Worm (Caenorhabditis elegans) whole organism, midembryonic: Measurements from ENCODE around the gene ZK1058.3.
A peak's percentile ranks its signal among the peaks of the same experiment; 100 is the strongest.

Experiments
- T22C8.4 ChIP-seq: fragments of 200-800 bp; sonication (Bioruptor generic); IDR thresholded peaks from 2 replicates; pipeline ENCODE4 v1.3.6; 2022; ENCODE audit warnings: missing genetic modification characterization, missing compliant biosample characterization
- cog-1 ChIP-seq: sonication (generic microtip); optimal IDR thresholded peaks from 2 replicates; lab custom pipeline; 2016; ENCODE audit warnings: missing genetic modification characterization, missing compliant biosample characterization
- flt-1 ChIP-seq: fragments of 200-800 bp; sonication (Bioruptor generic); IDR thresholded peaks from 2 replicates; pipeline ENCODE4 v1.3.6; 2022; ENCODE audit warnings: missing genetic modification characterization, missing compliant biosample characterization
- klf-2 ChIP-seq: fragments of 200-800 bp; sonication (Bioruptor generic); conservative IDR thresholded peaks from 2 replicates; pipeline ENCODE4 v1.3.6; 2022; ENCODE audit warnings: missing genetic modification reagents, missing genetic modification characterization, missing compliant biosample characterization
- med-1 ChIP-seq: sonication (generic microtip); optimal IDR thresholded peaks from 2 replicates; lab custom pipeline; 2017; ENCODE audit warnings: missing genetic modification characterization, mild to moderate bottlenecking, missing compliant biosample characterization, antibody characterized with exemption, missing genetic modification reagents; ENCODE audit not compliant: insufficient read depth
- ref-1 ChIP-seq: fragments of 200-800 bp; sonication (Bioruptor generic); conservative IDR thresholded peaks from 2 replicates; pipeline ENCODE4 v1.3.6; 2022; ENCODE audit warnings: missing genetic modification reagents, missing genetic modification characterization, missing compliant biosample characterization
- tab-1 ChIP-seq: fragments of 200-800 bp; sonication (Bioruptor generic); IDR thresholded peaks from 2 replicates; pipeline ENCODE4 v1.3.6; 2022; ENCODE audit warnings: missing genetic modification characterization, missing compliant biosample characterization
- ztf-23 ChIP-seq: fragments of 200-800 bp; sonication (Bioruptor generic); IDR thresholded peaks from 2 replicates; pipeline ENCODE4 v1.3.6; 2022; ENCODE audit warnings: missing genetic modification reagents, missing genetic modification characterization, missing compliant biosample characterization
- ztf-29 ChIP-seq: fragments of 200-800 bp; sonication (Bioruptor generic); IDR thresholded peaks from 2 replicates; pipeline ENCODE4 v1.3.6; 2022; ENCODE audit warnings: missing genetic modification reagents, missing genetic modification characterization, missing compliant biosample characterization

ZK1058.3 gene

ce11 chrIII:3902588-3903325, 15.9 kb upstream of the ZK1058.3 start:
- TF ChIP-seq ztf-23, result no peak
- TF ChIP-seq ref-1 (GFP tag; lab: Robert Waterston, UW), result no peak
- TF ChIP-seq flt-1 (GFP tag; lab: Robert Waterston, UW), result no peak
- TF ChIP-seq T22C8.4 (GFP tag; lab: Robert Waterston, UW), result no peak
- no peak for TF ChIP-seq ztf-29 (GFP tag; lab: Robert Waterston, UW)

ce11 chrIII:3906481-3906880, 12.2 kb upstream of the ZK1058.3 start:
- no peak for TF ChIP-seq ref-1 (GFP tag; lab: Robert Waterston, UW)
- TF ChIP-seq flt-1 (GFP tag; lab: Robert Waterston, UW), result no peak
- TF ChIP-seq T22C8.4 (GFP tag; lab: Robert Waterston, UW), result no peak
- no peak for TF ChIP-seq tab-1 (GFP tag; lab: Robert Waterston, UW)
- no peak for TF ChIP-seq ztf-23
- no peak for TF ChIP-seq ztf-29 (GFP tag; lab: Robert Waterston, UW)
- no peak for TF ChIP-seq klf-2 (GFP tag; lab: Robert Waterston, UW)
- TF ChIP-seq cog-1 (tag; lab: Kevin White, UChicago), result no peak
- no peak for TF ChIP-seq med-1 (GFP tag; lab: Kevin White, UChicago)

DNA sequence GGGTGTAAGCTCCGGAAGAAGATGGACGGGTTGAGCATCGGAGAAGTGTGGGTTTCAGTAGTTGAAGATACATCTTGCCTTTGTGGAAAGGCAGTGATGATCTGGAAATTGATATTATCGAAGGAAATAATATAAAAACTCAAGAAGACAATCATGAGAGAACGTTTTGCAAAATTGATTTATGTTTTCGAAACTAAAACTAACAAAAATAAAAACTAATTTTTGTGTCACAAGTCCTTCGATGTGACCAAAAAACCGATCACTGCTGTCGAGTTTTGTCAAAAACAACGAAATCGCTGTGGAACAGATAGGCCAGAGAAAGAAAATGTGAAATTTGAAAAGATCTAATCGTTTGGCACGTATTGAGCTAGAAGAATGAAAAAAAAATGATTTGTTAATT, 11.1 kb upstream of the ZK1058.3 start, which contains the start of gene mmcm-1:
TSS of gene mmcm-1 (minus strand) at position 101 of the 400 bp plus-strand sequence.
- TF ChIP-seq ztf-23, result no peak
- TF ChIP-seq flt-1 (GFP tag; lab: Robert Waterston, UW), result no peak
- no peak for TF ChIP-seq T22C8.4 (GFP tag; lab: Robert Waterston, UW)
- TF ChIP-seq cog-1 (tag; lab: Kevin White, UChicago), result no peak

ce11 chrIII:3908205-3908604, 10.5 kb upstream of the ZK1058.3 start:
- TF ChIP-seq tab-1 (GFP tag; lab: Robert Waterston, UW) (no peak), ztf-29 (GFP tag; lab: Robert Waterston, UW) (no peak)

DNA sequence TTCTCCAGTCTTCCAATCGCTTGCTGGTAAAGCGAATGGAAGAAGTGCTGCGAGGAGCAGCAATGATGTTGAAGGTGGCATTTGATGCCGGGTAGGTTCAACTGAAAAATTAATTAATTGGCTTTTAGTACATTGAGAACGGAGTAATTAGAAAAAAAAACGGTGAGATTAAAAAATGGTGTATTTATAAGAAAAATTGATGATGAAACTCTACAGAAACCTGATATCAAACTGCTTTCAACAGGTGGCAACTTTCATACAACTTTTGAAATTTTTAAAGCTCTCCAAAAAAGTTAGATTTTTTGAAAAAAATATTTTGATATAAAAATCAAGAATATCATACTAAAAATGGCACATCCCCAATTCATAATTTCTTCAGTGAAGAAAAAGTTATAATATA, 4.6 kb upstream of the ZK1058.3 start, which contains the start of gene pat-3:
TSS of gene pat-3 (minus strand) at position 101 of the 400 bp plus-strand sequence.
- TF ChIP-seq klf-2 (GFP tag; lab: Robert Waterston, UW) (no peak), flt-1 (GFP tag; lab: Robert Waterston, UW) (no peak), tab-1 (GFP tag; lab: Robert Waterston, UW) (no peak)

ce11 chrIII:3914836-3915235, 3.8 kb upstream of the ZK1058.3 start:
- TF ChIP-seq tab-1 (GFP tag; lab: Robert Waterston, UW) (no peak), ref-1 (GFP tag; lab: Robert Waterston, UW) (no peak), med-1 (GFP tag; lab: Kevin White, UChicago) (no peak), T22C8.4 (GFP tag; lab: Robert Waterston, UW) (no peak), ztf-29 (GFP tag; lab: Robert Waterston, UW) (no peak), cog-1 (tag; lab: Kevin White, UChicago) (no peak), ztf-23 (no peak), flt-1 (GFP tag; lab: Robert Waterston, UW) (no peak)

- TF ChIP-seq med-1 (GFP tag; lab: Kevin White, UChicago) (no peak), tab-1 (GFP tag; lab: Robert Waterston, UW) (no peak), ztf-29 (GFP tag; lab: Robert Waterston, UW) (peak; percentile 40; the same call in 1 of the 2 replicates), ztf-23 (0 out of 2 replicates have a peak, but pooled peaks have one; percentile 28), flt-1 (GFP tag; lab: Robert Waterston, UW) (no peak)
These were observed 3.0 kb upstream of the ZK1058.3 start for ce11 chrIII:3915705-3916104.

ce11 chrIII:3916624-3917023, 2.0 kb upstream of the ZK1058.3 start, which contains the start of gene ccdc-47:
ccdc-47 (plus strand) TSS chrIII:3916967.
- TF ChIP-seq ref-1 (GFP tag; lab: Robert Waterston, UW) (0 out of 2 replicates have a peak, but pooled peaks have one; percentile 22), med-1 (GFP tag; lab: Kevin White, UChicago) (peak; percentile 95), cog-1 (tag; lab: Kevin White, UChicago) (peak; percentile 72), flt-1 (GFP tag; lab: Robert Waterston, UW) (peak; percentile 93), T22C8.4 (GFP tag; lab: Robert Waterston, UW) (peak; percentile 66), klf-2 (GFP tag; lab: Robert Waterston, UW) (peak; percentile 77), tab-1 (GFP tag; lab: Robert Waterston, UW) (peak; percentile 88), ztf-29 (GFP tag; lab: Robert Waterston, UW) (no peak), ztf-23 (peak; percentile 89)

- TF ChIP-seq ztf-29 (GFP tag; lab: Robert Waterston, UW) (no peak), med-1 (GFP tag; lab: Kevin White, UChicago) (no peak), tab-1 (GFP tag; lab: Robert Waterston, UW) (no peak), ztf-23 (no peak), klf-2 (GFP tag; lab: Robert Waterston, UW) (no peak), flt-1 (GFP tag; lab: Robert Waterston, UW) (no peak), ref-1 (GFP tag; lab: Robert Waterston, UW) (no peak), cog-1 (tag; lab: Kevin White, UChicago) (no peak), T22C8.4 (GFP tag; lab: Robert Waterston, UW) (no peak)
These were observed 3.1 kb downstream of the ZK1058.3 start, which contains the start of the genes metl-6 and nit-1 for ce11 chrIII:3921646-3922328. metl-6 (minus strand) TSS chrIII:3921711. nit-1 (plus strand) TSS chrIII:3922207.
